Worm (Caenorhabditis elegans) whole organism, mixed stage, embryonic: ENCODE measurements around the gene coa-3.

Experiments
- M03D4.4 ChIP-seq: sonication (generic microtip); optimal IDR thresholded peaks from 2 replicates; lab custom pipeline; 2017; ENCODE audit warnings: mild to moderate bottlenecking, missing genetic modification characterization, missing compliant biosample characterization
- bed-3 ChIP-seq: fragments of 200-800 bp; sonication (Bioruptor generic); optimal IDR thresholded peaks from 3 replicates; lab custom pipeline; 2018; ENCODE audit warnings: mild to moderate bottlenecking, missing genetic modification characterization, moderate library complexity, missing compliant biosample characterization
- ceh-39 ChIP-seq: fragments of 150-350 bp; optimal IDR thresholded peaks from 2 replicates; lab custom pipeline; 2014; ENCODE audit warnings: missing biosample characterization, missing genetic modification characterization
- ceh-43 ChIP-seq: fragments of 200-800 bp; sonication (Bioruptor generic); optimal IDR thresholded peaks from 2 replicates; lab custom pipeline; 2018; ENCODE audit warnings: mild to moderate bottlenecking, missing genetic modification characterization, moderate library complexity, missing compliant biosample characterization
- ceh-83 ChIP-seq: fragments of 200-800 bp; sonication (Bioruptor generic); optimal IDR thresholded peaks from 2 replicates; lab custom pipeline; 2018; ENCODE audit warnings: mild to moderate bottlenecking, missing genetic modification characterization, missing compliant biosample characterization
- ces-1 ChIP-seq: fragments of 150-350 bp; optimal IDR thresholded peaks from 2 replicates; lab custom pipeline; 2014; ENCODE audit warnings: missing biosample characterization, missing genetic modification reagents, missing genetic modification characterization
- cnd-1 ChIP-seq: fragments of 200-800 bp; sonication (Bioruptor generic); optimal IDR thresholded peaks from 2 replicates; lab custom pipeline; 2018; ENCODE audit warnings: mild to moderate bottlenecking, missing genetic modification characterization, missing compliant biosample characterization
- drap-1 ChIP-seq: fragments of 200-800 bp; sonication (Bioruptor generic); optimal IDR thresholded peaks from 3 replicates; lab custom pipeline; 2018; ENCODE audit warnings: mild to moderate bottlenecking, missing genetic modification characterization, missing compliant biosample characterization
- elt-1 ChIP-seq: sonication (generic microtip); optimal IDR thresholded peaks from 2 replicates; lab custom pipeline; 2017; ENCODE audit warnings: missing genetic modification characterization, mild to moderate bottlenecking, missing compliant biosample characterization, antibody characterized with exemption, moderate library complexity, borderline replicate concordance; ENCODE audit not compliant: insufficient read depth
- elt-3 ChIP-seq: fragments of 150-350 bp; optimal IDR thresholded peaks from 2 replicates; lab custom pipeline; 2014; ENCODE audit warnings: missing biosample characterization, missing genetic modification characterization
- flh-1 ChIP-seq: fragments of 200-800 bp; sonication (Bioruptor generic); optimal IDR thresholded peaks from 2 replicates; lab custom pipeline; 2018; ENCODE audit warnings: mild to moderate bottlenecking, missing genetic modification characterization, moderate library complexity, missing compliant biosample characterization
- ham-2 ChIP-seq: fragments of 200-800 bp; sonication (Bioruptor generic); optimal IDR thresholded peaks from 2 replicates; lab custom pipeline; 2018; ENCODE audit warnings: mild to moderate bottlenecking, missing genetic modification characterization, missing compliant biosample characterization
- hlh-1 ChIP-seq: fragments of 150-350 bp; optimal IDR thresholded peaks from 2 replicates; lab custom pipeline; 2014; ENCODE audit warnings: missing biosample characterization, missing genetic modification reagents, missing genetic modification characterization
- lin-13 ChIP-seq: fragments of 150-350 bp; optimal IDR thresholded peaks from 2 replicates; lab custom pipeline; 2014; ENCODE audit warnings: missing biosample characterization, missing genetic modification characterization
- lin-32 ChIP-seq: fragments of 200-800 bp; sonication (Bioruptor generic); optimal IDR thresholded peaks from 2 replicates; lab custom pipeline; 2018; ENCODE audit warnings: mild to moderate bottlenecking, missing genetic modification characterization, missing compliant biosample characterization
- lsy-2 ChIP-seq: fragments of 150-350 bp; optimal IDR thresholded peaks from 2 replicates; lab custom pipeline; 2014; ENCODE audit warnings: missing biosample characterization, missing genetic modification characterization
- mab-5 ChIP-seq: fragments of 150-350 bp; optimal IDR thresholded peaks from 2 replicates; lab custom pipeline; 2014; ENCODE audit warnings: missing biosample characterization, missing genetic modification characterization
- mep-1 ChIP-seq: fragments of 150-350 bp; optimal IDR thresholded peaks from 2 replicates; lab custom pipeline; 2017; ENCODE audit warnings: missing biosample characterization, missing genetic modification reagents, missing genetic modification characterization, inconsistent platforms
- mls-2 ChIP-seq: sonication (generic microtip); optimal IDR thresholded peaks from 2 replicates; lab custom pipeline; 2016; ENCODE audit warnings: mild to moderate bottlenecking, missing genetic modification characterization, moderate library complexity, missing compliant biosample characterization
- nhr-12 ChIP-seq: fragments of 150-350 bp; optimal IDR thresholded peaks from 2 replicates; lab custom pipeline; 2014; ENCODE audit warnings: missing biosample characterization, missing genetic modification characterization
- nhr-2 ChIP-seq: fragments of 150-350 bp; optimal IDR thresholded peaks from 2 replicates; lab custom pipeline; 2014; ENCODE audit warnings: missing biosample characterization, missing genetic modification characterization
- nhr-28 ChIP-seq: fragments of 150-350 bp; optimal IDR thresholded peaks from 2 replicates; lab custom pipeline; 2014; ENCODE audit warnings: missing biosample characterization, missing genetic modification characterization
- nhr-76 ChIP-seq: sonication (generic microtip); optimal IDR thresholded peaks from 2 replicates; lab custom pipeline; 2017; ENCODE audit warnings: missing biosample characterization, missing genetic modification characterization
- pha-4 ChIP-seq: fragments of 150-350 bp; optimal IDR thresholded peaks from 2 replicates; lab custom pipeline; 2018; ENCODE audit warnings: missing biosample characterization, missing genetic modification reagents, missing genetic modification characterization
- sem-2 ChIP-seq: fragments of 200-800 bp; sonication (Bioruptor generic); optimal IDR thresholded peaks from 2 replicates; lab custom pipeline; 2018; ENCODE audit warnings: mild to moderate bottlenecking, missing genetic modification characterization, missing compliant biosample characterization
- sptf-1 ChIP-seq: sonication (generic microtip); optimal IDR thresholded peaks from 2 replicates; lab custom pipeline; 2017; ENCODE audit warnings: mild to moderate bottlenecking, missing genetic modification characterization, moderate library complexity, missing compliant biosample characterization
- unc-120 ChIP-seq: sonication (generic microtip); optimal IDR thresholded peaks from 2 replicates; lab custom pipeline; 2017; ENCODE audit warnings: missing genetic modification characterization, missing compliant biosample characterization; ENCODE audit not compliant: poor library complexity, severe bottlenecking
- unc-39 ChIP-seq: fragments of 150-350 bp; optimal IDR thresholded peaks from 2 replicates; lab custom pipeline; 2014; ENCODE audit warnings: missing biosample characterization, missing genetic modification characterization
- unc-62 ChIP-seq: fragments of 150-350 bp; optimal IDR thresholded peaks from 2 replicates; lab custom pipeline; 2014; ENCODE audit warnings: missing biosample characterization, missing genetic modification reagents, missing genetic modification characterization
- zip-8 ChIP-seq: fragments of 150-350 bp; optimal IDR thresholded peaks from 2 replicates; lab custom pipeline; 2014; ENCODE audit warnings: missing biosample characterization, missing genetic modification characterization

coa-3 gene

DNA sequence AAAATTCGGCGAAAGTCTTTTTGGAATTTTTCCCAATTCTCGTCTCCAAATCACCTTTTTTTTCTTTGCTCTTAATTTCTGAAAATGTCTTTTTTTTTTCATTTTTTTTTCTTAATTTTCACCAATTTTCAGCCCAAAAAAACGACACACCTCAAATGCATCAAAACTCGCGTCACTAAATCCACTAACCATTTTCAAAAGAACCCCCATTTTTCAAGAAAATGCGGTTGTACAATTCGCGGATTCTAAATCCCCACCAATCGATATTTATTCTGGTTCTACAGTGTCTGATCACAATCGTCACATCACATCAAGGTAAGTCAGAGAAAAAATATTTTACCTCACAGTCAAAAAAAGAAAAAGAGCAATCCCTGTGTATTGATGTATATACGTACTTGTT is 30.6 kb downstream of the coa-3 start, which contains the start of gene vab-1:
vab-1 (plus strand) TSS at position 133 of the 400 bp plus-strand sequence.
- TF ChIP-seq cnd-1 (tag; lab: Kevin White, UChicago): no peak

DNA sequence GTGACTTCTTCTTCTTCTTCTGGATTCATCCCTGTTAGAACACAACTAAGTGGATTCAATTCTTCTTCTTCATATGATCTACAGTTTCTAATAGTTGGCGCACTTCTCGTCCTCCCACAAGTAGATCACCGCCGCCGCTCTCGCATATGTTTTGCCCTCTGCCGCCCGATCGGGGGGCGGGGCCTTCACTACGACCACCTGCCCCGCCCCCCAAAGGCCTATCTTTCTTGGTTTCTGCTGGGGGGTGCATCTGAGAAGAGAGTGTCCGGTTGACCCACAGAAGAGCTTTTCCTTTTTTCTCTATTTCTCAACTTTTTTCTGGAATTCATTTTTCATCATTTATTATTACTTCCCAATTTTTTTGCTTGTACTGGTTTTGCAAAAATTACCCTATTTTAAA is 31.3 kb downstream of the coa-3 start:
- TF ChIP-seq pha-4 (tag; lab: Kevin White, UChicago): no peak
- TF ChIP-seq mep-1 (tag; lab: Kevin White, UChicago): peak; percentile 6
- peak; percentile 2 for TF ChIP-seq nhr-2 (tag; lab: Kevin White, UChicago)
- peak; percentile 66 for TF ChIP-seq hlh-1
- peak; percentile 13 for TF ChIP-seq cnd-1 (tag; lab: Kevin White, UChicago)
- TF ChIP-seq sptf-1 (tag; lab: Kevin White, UChicago): peak; percentile 31
- peak; percentile 54 for TF ChIP-seq unc-120
- no peak for TF ChIP-seq zip-8 (tag; lab: Kevin White, UChicago)

DNA sequence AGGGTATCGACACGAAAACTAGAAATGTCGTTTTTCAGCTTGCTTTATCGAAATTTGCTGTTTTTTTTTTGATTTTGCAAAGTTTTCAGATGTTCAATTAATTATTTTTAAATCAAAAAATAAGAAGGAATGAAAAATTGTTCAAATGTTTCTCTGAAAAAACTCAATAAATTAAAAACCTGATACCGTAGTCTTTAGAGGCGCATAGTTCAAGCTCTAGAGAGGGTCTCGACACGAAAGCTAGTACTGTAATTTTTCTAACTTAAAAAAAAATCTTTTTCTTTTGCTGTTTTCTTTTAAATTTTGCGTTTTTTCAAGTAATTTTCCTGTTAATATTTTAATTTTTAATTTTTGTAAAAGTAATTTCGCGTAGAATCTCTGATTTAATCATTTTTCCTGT is 36.2 kb downstream of the coa-3 start:
- TF ChIP-seq sem-2 (GFP tag; lab: Kevin White, UChicago): no peak
- TF ChIP-seq pha-4 (tag; lab: Kevin White, UChicago): no peak
- no peak for TF ChIP-seq nhr-28
- no peak for TF ChIP-seq lsy-2 (tag; lab: Kevin White, UChicago)
- TF ChIP-seq mls-2 (tag; lab: Kevin White, UChicago): no peak
- no peak for TF ChIP-seq unc-39 (tag; lab: Kevin White, UChicago)
- no peak for TF ChIP-seq ces-1 (GFP tag; lab: Kevin White, UChicago)
- TF ChIP-seq elt-3 (tag; lab: Kevin White, UChicago): no peak
- TF ChIP-seq nhr-12: no peak
- no peak for TF ChIP-seq cnd-1 (tag; lab: Kevin White, UChicago)
- no peak for TF ChIP-seq lin-32 (GFP tag; lab: Kevin White, UChicago)
- no peak for TF ChIP-seq ceh-43 (GFP tag; lab: Kevin White, UChicago)
- TF ChIP-seq unc-120: no peak
- no peak for TF ChIP-seq drap-1
- TF ChIP-seq elt-1 (tag; lab: Kevin White, UChicago): no peak
- no peak for TF ChIP-seq ham-2
- no peak for TF ChIP-seq nhr-76 (tag; lab: Kevin White, UChicago)
- no peak for TF ChIP-seq unc-62 (GFP tag; lab: Kevin White, UChicago)

DNA sequence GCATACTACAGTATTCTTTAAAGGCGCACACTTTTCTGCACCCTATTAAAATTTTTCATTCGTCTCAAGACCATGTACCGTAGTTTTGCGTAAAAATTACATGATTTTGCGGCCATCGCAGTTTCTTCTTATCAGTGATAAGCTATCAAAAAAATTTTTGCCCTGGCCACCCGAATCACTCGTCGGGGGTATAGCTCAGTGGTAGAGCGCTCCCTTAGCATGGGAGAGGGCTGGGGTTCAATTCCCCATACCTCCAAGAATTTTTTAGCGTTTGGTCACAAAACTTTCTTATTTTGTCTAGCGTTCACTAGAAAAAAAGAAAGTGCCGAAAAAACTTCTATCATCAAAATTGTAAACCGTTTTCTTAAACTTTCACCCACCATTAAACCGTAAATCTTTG is 37.2 kb downstream of the coa-3 start:
- TF ChIP-seq zip-8 (tag; lab: Kevin White, UChicago) (no peak), cnd-1 (tag; lab: Kevin White, UChicago) (no peak), mep-1 (tag; lab: Kevin White, UChicago) (no peak), ceh-83 (GFP tag; lab: Kevin White, UChicago) (no peak), unc-39 (tag; lab: Kevin White, UChicago) (no peak), lin-32 (GFP tag; lab: Kevin White, UChicago) (no peak), drap-1 (no peak), mab-5 (tag; lab: Kevin White, UChicago) (no peak), ces-1 (GFP tag; lab: Kevin White, UChicago) (no peak), unc-120 (no peak), mls-2 (tag; lab: Kevin White, UChicago) (no peak), ceh-39 (tag; lab: Kevin White, UChicago) (no peak), unc-62 (GFP tag; lab: Kevin White, UChicago) (no peak), sptf-1 (tag; lab: Kevin White, UChicago) (no peak), pha-4 (tag; lab: Kevin White, UChicago) (no peak), bed-3 (no peak), lin-13 (tag; lab: Kevin White, UChicago) (no peak)

DNA sequence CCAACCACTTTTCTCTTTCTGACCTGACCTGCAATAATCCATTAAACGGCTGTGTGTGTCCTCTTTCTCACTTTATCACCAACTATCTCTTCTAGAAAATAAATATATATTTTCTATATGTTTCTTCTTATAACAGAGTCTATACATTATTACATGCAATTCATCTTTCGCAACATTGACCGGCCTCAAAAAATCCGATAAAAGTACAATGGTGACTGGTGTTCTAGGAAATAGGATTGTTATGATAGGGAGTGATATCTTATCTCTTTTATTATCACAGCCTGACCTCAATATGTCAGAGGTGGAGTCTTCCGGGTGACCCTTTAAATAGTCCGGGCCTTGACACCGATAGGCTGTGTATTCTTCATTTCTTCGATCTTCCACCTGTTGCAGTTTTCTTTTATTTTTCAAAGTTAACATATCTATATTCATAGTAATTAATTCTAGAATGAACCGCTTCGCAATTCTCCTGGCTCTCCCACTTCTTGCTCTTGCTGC is 39.9 kb downstream of the coa-3 start, which contains the start of gene dao-2:
dao-2 (plus strand) TSS at position 448 of the 498 bp plus-strand sequence.
- TF ChIP-seq elt-3 (tag; lab: Kevin White, UChicago): peak; percentile 84
- TF ChIP-seq flh-1 (GFP tag; lab: Kevin White, UChicago): no peak
- TF ChIP-seq, all 35 proteins: peak for 1

DNA sequence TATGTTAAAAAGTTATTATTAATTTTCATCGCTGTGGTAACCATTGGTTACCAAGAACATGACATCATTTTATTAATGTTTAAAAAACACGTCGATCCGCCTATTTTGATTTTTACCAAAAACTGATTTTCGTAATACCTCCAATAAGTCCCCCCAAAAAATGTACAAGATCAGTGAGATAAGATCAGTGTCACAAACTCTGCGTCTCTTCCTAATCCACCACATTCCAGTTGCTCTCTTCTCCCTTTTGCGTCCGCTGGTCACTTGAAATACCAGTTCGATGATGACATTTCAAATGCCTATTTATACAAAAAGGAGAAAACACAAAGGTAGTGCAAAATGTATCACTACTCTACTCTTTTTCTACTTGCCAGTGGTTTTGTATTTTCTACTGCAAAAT is 42.4 kb downstream of the coa-3 start, which contains the start of gene M03A1.8:
M03A1.8 (plus strand) TSS at position 269 of the 400 bp plus-strand sequence.
- TF ChIP-seq elt-1 (tag; lab: Kevin White, UChicago) (peak; percentile 61), M03D4.4 (tag; lab: Kevin White, UChicago) (no peak), mep-1 (tag; lab: Kevin White, UChicago) (no peak)
